Fruit fly (Drosophila melanogaster) whole organism, embryonic: ENCODE measurements around the gene Neu2.

Experiments used
- Ada2b ChIP-seq: fragments of 200-800 bp; sonication (Bioruptor generic); IDR thresholded peaks from 2 replicates; pipeline ENCODE4 v1.3.6; 2022; ENCODE audit warnings: missing biosample characterization, missing genetic modification characterization
- Atf-2 ChIP-seq: fragments of 200-800 bp; sonication (Bioruptor generic); optimal IDR thresholded peaks from 2 replicates; lab custom pipeline; 2016; ENCODE audit warnings: missing biosample characterization, missing genetic modification characterization
- CG10267 ChIP-seq: fragments of 200-800 bp; sonication (Bioruptor generic); optimal IDR thresholded peaks from 2 replicates; lab custom pipeline; 2018; ENCODE audit warnings: missing biosample characterization, mild to moderate bottlenecking, missing genetic modification characterization, moderate library complexity
- CG10431 ChIP-seq: fragments of 200-800 bp; sonication (Bioruptor generic); optimal IDR thresholded peaks from 3 replicates; lab custom pipeline; 2018; ENCODE audit warnings: missing biosample characterization, mild to moderate bottlenecking, missing genetic modification characterization
- CG11085 ChIP-seq: fragments of 200-800 bp; sonication (Bioruptor generic); IDR thresholded peaks from 2 replicates; pipeline ENCODE4 v1.3.6; 2022; ENCODE audit warnings: missing biosample characterization, missing genetic modification characterization
- CG11093 ChIP-seq: fragments of 200-800 bp; sonication (Bioruptor generic); IDR thresholded peaks from 3 replicates; pipeline ENCODE4 v1.3.6; 2022; ENCODE audit warnings: missing biosample characterization, missing genetic modification characterization
- CG11247 ChIP-seq: fragments of 200-800 bp; sonication (Bioruptor generic); IDR thresholded peaks from 2 replicates; pipeline ENCODE4 v1.3.6; 2022; ENCODE audit warnings: missing biosample characterization, missing genetic modification characterization
- CG11456 ChIP-seq: fragments of 200-800 bp; sonication (Bioruptor generic); IDR thresholded peaks from 3 replicates; pipeline ENCODE4 v1.3.6; 2022; ENCODE audit warnings: missing biosample characterization, missing genetic modification characterization
- CG12769 ChIP-seq: fragments of 200-800 bp; sonication (Bioruptor generic); optimal IDR thresholded peaks from 2 replicates; lab custom pipeline; 2019; ENCODE audit warnings: missing biosample characterization, mild to moderate bottlenecking, missing genetic modification characterization, moderate library complexity
- CG13123 ChIP-seq: fragments of 200-800 bp; sonication (Bioruptor generic); optimal IDR thresholded peaks from 2 replicates; lab custom pipeline; 2016; ENCODE audit warnings: missing biosample characterization, missing genetic modification characterization
- CG14014 ChIP-seq: fragments of 200-800 bp; sonication (Bioruptor generic); IDR thresholded peaks from 2 replicates; pipeline ENCODE4 v1.3.6; 2022; ENCODE audit warnings: missing biosample characterization, missing genetic modification characterization
- CG14710 ChIP-seq: fragments of 200-800 bp; sonication (Bioruptor generic); optimal IDR thresholded peaks from 3 replicates; lab custom pipeline; 2019; ENCODE audit warnings: missing biosample characterization, mild to moderate bottlenecking, missing genetic modification characterization, moderate library complexity
- CG16815 ChIP-seq: fragments of 200-800 bp; sonication (Bioruptor generic); optimal IDR thresholded peaks from 3 replicates; lab custom pipeline; 2017; ENCODE audit warnings: missing biosample characterization, mild to moderate bottlenecking, missing genetic modification characterization
- CG17186 ChIP-seq: fragments of 200-800 bp; sonication (Bioruptor generic); optimal IDR thresholded peaks from 3 replicates; lab custom pipeline; 2017; ENCODE audit warnings: missing biosample characterization, missing genetic modification reagents, missing genetic modification characterization
- CG17802 ChIP-seq: fragments of 200-800 bp; sonication (Bioruptor generic); optimal IDR thresholded peaks from 2 replicates; lab custom pipeline; 2018; ENCODE audit warnings: missing biosample characterization, mild to moderate bottlenecking, missing genetic modification characterization, moderate library complexity
- CG17912 ChIP-seq: fragments of 200-800 bp; sonication (Bioruptor generic); optimal IDR thresholded peaks from 2 replicates; lab custom pipeline; 2018; ENCODE audit warnings: missing biosample characterization, mild to moderate bottlenecking, missing genetic modification characterization
- CG2889 ChIP-seq: fragments of 200-800 bp; sonication (Bioruptor generic); IDR thresholded peaks from 3 replicates; pipeline ENCODE4 v1.3.6; 2022; ENCODE audit warnings: missing biosample characterization, missing genetic modification characterization
- CG31224 ChIP-seq: fragments of 200-800 bp; sonication (Bioruptor generic); IDR thresholded peaks from 2 replicates; pipeline ENCODE4 v1.3.6; 2022; ENCODE audit warnings: missing biosample characterization, missing genetic modification characterization
- CG32767 ChIP-seq: fragments of 200-800 bp; sonication (Bioruptor generic); IDR thresholded peaks from 2 replicates; pipeline ENCODE4 v1.3.6; 2022; ENCODE audit warnings: missing biosample characterization, missing genetic modification characterization
- CG34422 ChIP-seq: fragments of 200-800 bp; sonication (Bioruptor generic); IDR thresholded peaks from 3 replicates; pipeline ENCODE4 v1.3.6; 2022; ENCODE audit warnings: missing biosample characterization, missing genetic modification characterization
- CG4404 ChIP-seq: fragments of 200-800 bp; sonication (Bioruptor generic); IDR thresholded peaks from 2 replicates; pipeline ENCODE4 v1.3.6; 2022; ENCODE audit warnings: missing biosample characterization, missing genetic modification characterization
- CG7271 ChIP-seq: fragments of 200-800 bp; sonication (Bioruptor generic); optimal IDR thresholded peaks from 2 replicates; lab custom pipeline; 2018; ENCODE audit warnings: missing biosample characterization, mild to moderate bottlenecking, missing genetic modification characterization, moderate library complexity
- CG7372 ChIP-seq: fragments of 200-800 bp; sonication (Bioruptor generic); IDR thresholded peaks from 2 replicates; pipeline ENCODE4 v1.3.6; 2022; ENCODE audit warnings: missing biosample characterization, missing genetic modification characterization
- CG8281 ChIP-seq: fragments of 200-800 bp; sonication (Bioruptor generic); optimal IDR thresholded peaks from 2 replicates; lab custom pipeline; 2018; ENCODE audit warnings: missing biosample characterization, mild to moderate bottlenecking, missing genetic modification characterization, moderate library complexity
- Deaf1 ChIP-seq: fragments of 200-800 bp; optimal IDR thresholded peaks from 3 replicates; lab custom pipeline; 2019; ENCODE audit warnings: missing biosample characterization, mild to moderate bottlenecking, missing genetic modification characterization, moderate library complexity
- ERR ChIP-seq: fragments of 200-800 bp; sonication (Bioruptor generic); optimal IDR thresholded peaks from 2 replicates; lab custom pipeline; 2016; ENCODE audit warnings: missing biosample characterization, missing genetic modification characterization
- Opbp ChIP-seq: fragments of 200-800 bp; sonication (Bioruptor generic); IDR thresholded peaks from 3 replicates; pipeline ENCODE4 v1.3.6; 2022; ENCODE audit warnings: missing biosample characterization, missing genetic modification characterization; ENCODE audit not compliant: partially characterized antibody
- Ravus ChIP-seq: fragments of 200-800 bp; sonication (Bioruptor generic); IDR thresholded peaks from 2 replicates; pipeline ENCODE4 v1.3.6; 2022; ENCODE audit warnings: missing biosample characterization, missing genetic modification characterization
- Rfx ChIP-seq: fragments of 200-800 bp; sonication (Bioruptor generic); IDR thresholded peaks from 2 replicates; pipeline ENCODE4 v1.3.6; 2022; ENCODE audit warnings: missing biosample characterization, missing genetic modification characterization
- Sin3A ChIP-seq: fragments of >200 bp; optimal IDR thresholded peaks from 2 replicates; lab custom pipeline; 2018
- Sry-δ ChIP-seq: fragments of 200-800 bp; sonication (Bioruptor generic); optimal IDR thresholded peaks from 2 replicates; lab custom pipeline; 2016; ENCODE audit warnings: missing biosample characterization, missing genetic modification characterization
- Ssrp ChIP-seq: fragments of 200-800 bp; sonication (Bioruptor generic); optimal IDR thresholded peaks from 2 replicates; lab custom pipeline; 2018; ENCODE audit warnings: missing biosample characterization, mild to moderate bottlenecking, missing genetic modification characterization, moderate library complexity
- bcd ChIP-seq: fragments of 200-800 bp; sonication (Bioruptor generic); optimal IDR thresholded peaks from 2 replicates; lab custom pipeline; 2017; ENCODE audit warnings: missing biosample characterization, mild to moderate bottlenecking, missing genetic modification characterization
- crc ChIP-seq: fragments of 200-800 bp; sonication (Bioruptor generic); optimal IDR thresholded peaks from 2 replicates; lab custom pipeline; 2016; ENCODE audit warnings: missing biosample characterization, missing genetic modification characterization
- dan ChIP-seq: fragments of 200-800 bp; sonication (Bioruptor generic); IDR thresholded peaks from 2 replicates; pipeline ENCODE4 v1.3.6; 2022; ENCODE audit warnings: missing biosample characterization, missing genetic modification characterization
- ewg ChIP-seq: fragments of 200-800 bp; sonication (Bioruptor generic); optimal IDR thresholded peaks from 3 replicates; lab custom pipeline; 2017; ENCODE audit warnings: mild to moderate bottlenecking, missing biosample characterization, missing genetic modification reagents, missing genetic modification characterization
- fd3F ChIP-seq: fragments of 200-800 bp; sonication (Bioruptor generic); optimal IDR thresholded peaks from 2 replicates; lab custom pipeline; 2018; ENCODE audit warnings: missing biosample characterization, mild to moderate bottlenecking, missing genetic modification characterization, moderate library complexity
- gcm2 ChIP-seq: fragments of 200-800 bp; sonication (Bioruptor generic); optimal IDR thresholded peaks from 2 replicates; lab custom pipeline; 2016; ENCODE audit warnings: missing biosample characterization, missing genetic modification characterization
- grau ChIP-seq: fragments of 200-800 bp; optimal IDR thresholded peaks from 3 replicates; lab custom pipeline; 2019; ENCODE audit warnings: missing biosample characterization, mild to moderate bottlenecking, missing genetic modification characterization, moderate library complexity
- ind ChIP-seq: fragments of 200-800 bp; sonication (Bioruptor generic); optimal IDR thresholded peaks from 3 replicates; lab custom pipeline; 2016; ENCODE audit warnings: missing biosample characterization, missing genetic modification characterization
- kah ChIP-seq: fragments of 200-800 bp; sonication (Bioruptor generic); optimal IDR thresholded peaks from 2 replicates; lab custom pipeline; 2018; ENCODE audit warnings: missing biosample characterization, mild to moderate bottlenecking, missing genetic modification characterization
- kay ChIP-seq: fragments of 200-800 bp; sonication (Bioruptor generic); optimal IDR thresholded peaks from 2 replicates; lab custom pipeline; 2016; ENCODE audit warnings: missing biosample characterization, missing genetic modification characterization
- ken ChIP-seq: fragments of 200-800 bp; sonication (Bioruptor generic); IDR thresholded peaks from 3 replicates; pipeline ENCODE4 v1.3.6; 2022; ENCODE audit warnings: missing biosample characterization, missing genetic modification characterization
- knrl ChIP-seq: fragments of 200-800 bp; sonication (Bioruptor generic); IDR thresholded peaks from 3 replicates; pipeline ENCODE4 v1.3.6; 2022; ENCODE audit warnings: missing biosample characterization, missing genetic modification characterization; ENCODE audit not compliant: partially characterized antibody
- mld ChIP-seq: fragments of 200-800 bp; sonication (Bioruptor generic); IDR thresholded peaks from 3 replicates; pipeline ENCODE4 v1.3.6; 2022; ENCODE audit warnings: missing biosample characterization, missing genetic modification characterization; ENCODE audit not compliant: partially characterized antibody
- org-1 ChIP-seq: fragments of 200-800 bp; sonication (Bioruptor generic); optimal IDR thresholded peaks from 2 replicates; lab custom pipeline; 2017; ENCODE audit warnings: missing biosample characterization, missing genetic modification characterization
- repo ChIP-seq: fragments of 200-800 bp; sonication (Bioruptor generic); optimal IDR thresholded peaks from 2 replicates; lab custom pipeline; 2016; ENCODE audit warnings: missing biosample characterization, missing genetic modification characterization
- ro ChIP-seq: fragments of 200-800 bp; sonication (Bioruptor generic); IDR thresholded peaks from 2 replicates; pipeline ENCODE4 v1.3.6; 2022; ENCODE audit warnings: missing biosample characterization, missing genetic modification characterization
- shn ChIP-seq: fragments of 200-800 bp; sonication (Bioruptor generic); optimal IDR thresholded peaks from 3 replicates; lab custom pipeline; 2016; ENCODE audit warnings: missing biosample characterization, missing genetic modification characterization
- tap ChIP-seq: fragments of 200-800 bp; optimal IDR thresholded peaks from 3 replicates; lab custom pipeline; 2019; ENCODE audit warnings: missing biosample characterization, mild to moderate bottlenecking, missing genetic modification characterization, moderate library complexity
- unc-4 ChIP-seq: fragments of 200-800 bp; sonication (Bioruptor generic); IDR thresholded peaks from 2 replicates; pipeline ENCODE4 v1.3.6; 2022; ENCODE audit warnings: missing biosample characterization, missing genetic modification characterization; ENCODE audit not compliant: partially characterized antibody
- unpg ChIP-seq: fragments of 200-800 bp; sonication (Bioruptor generic); optimal IDR thresholded peaks from 3 replicates; lab custom pipeline; 2018; ENCODE audit warnings: missing biosample characterization, mild to moderate bottlenecking, missing genetic modification characterization, moderate library complexity

Neu2 gene

dm6 chr3L:21536857-21537256, 46.5 kb upstream of the Neu2 start, which contains the start of gene Rpn10 (continued):
- TF ChIP-seq ro (GFP tag; lab: Robert Waterston, UW) (no peak), Atf-2 (no peak), CG31224 (GFP tag; lab: Robert Waterston, UW) (no peak), bcd (GFP tag; lab: Kevin White, UChicago) (no peak), crc (GFP tag; lab: Kevin White, UChicago) (no peak), CG8281 (tag; lab: Kevin White, UChicago) (no peak), CG17186 (GFP tag; lab: Kevin White, UChicago) (no peak), kay (no peak), CG17912 (no peak), CG10431 (GFP tag; lab: Kevin White, UChicago) (no peak), Ssrp (tag; lab: Kevin White, UChicago) (no peak), Rfx (GFP tag; lab: Robert Waterston, UW) (peak; percentile 65; the same call in 1 of the 2 replicates), CG4404 (no peak), Opbp (GFP tag; lab: Robert Waterston, UW) (peak; percentile 98), kah (GFP tag; lab: Kevin White, UChicago) (no peak), ERR (GFP tag; lab: Kevin White, UChicago) (no peak), CG32767 (GFP tag; lab: Robert Waterston, UW) (no peak), CG12769 (tag; lab: Kevin White, UChicago) (no peak), CG11247 (GFP tag; lab: Robert Waterston, UW) (no peak), CG34422 (GFP tag; lab: Robert Waterston, UW) (peak; percentile 61; the same call in 1 of the 3 replicates), CG14014 (GFP tag; lab: Robert Waterston, UW) (peak; percentile 49; the same call in 1 of the 2 replicates), CG7271 (tag; lab: Kevin White, UChicago) (no peak), mld (GFP tag; lab: Robert Waterston, UW) (peak; percentile 93), Deaf1 (tag; lab: Kevin White, UChicago) (no peak), CG13123 (GFP tag; lab: Kevin White, UChicago) (no peak), gcm2 (GFP tag; lab: Kevin White, UChicago) (no peak), shn (GFP tag; lab: Kevin White, UChicago) (no peak), ewg (no peak), CG2889 (no peak), Ravus (no peak), CG7372 (GFP tag; lab: Robert Waterston, UW) (no peak), dan (GFP tag; lab: Robert Waterston, UW) (no peak), repo (GFP tag; lab: Kevin White, UChicago) (peak; percentile 28), CG16815 (GFP tag; lab: Kevin White, UChicago) (no peak), org-1 (GFP tag; lab: Kevin White, UChicago) (no peak), ind (GFP tag; lab: Kevin White, UChicago) (peak; percentile 4), unc-4 (GFP tag; lab: Robert Waterston, UW) (peak; percentile 97), ken (GFP tag; lab: Robert Waterston, UW) (no peak), knrl (peak; percentile 98), CG14710 (tag; lab: Kevin White, UChicago) (peak; percentile 69), CG10267 (tag; lab: Kevin White, UChicago) (peak; percentile 58), Sry-δ (GFP tag; lab: Kevin White, UChicago) (peak; percentile 81), CG11085 (GFP tag; lab: Robert Waterston, UW) (no peak), Sin3A (lab: Kevin White, UChicago) (peak; percentile 27), CG17802 (tag; lab: Kevin White, UChicago) (no peak), fd3F (GFP tag; lab: Kevin White, UChicago) (no peak), unpg (GFP tag; lab: Kevin White, UChicago) (no peak), CG11456 (GFP tag; lab: Robert Waterston, UW) (no peak), grau (tag; lab: Kevin White, UChicago) (no peak), CG11093 (GFP tag; lab: Robert Waterston, UW) (no peak), tap (tag; lab: Kevin White, UChicago) (no peak), Ada2b (GFP tag; lab: Robert Waterston, UW) (no peak)
